Worm (Caenorhabditis elegans): ENCODE results near the gene tig-2.

DNA sequence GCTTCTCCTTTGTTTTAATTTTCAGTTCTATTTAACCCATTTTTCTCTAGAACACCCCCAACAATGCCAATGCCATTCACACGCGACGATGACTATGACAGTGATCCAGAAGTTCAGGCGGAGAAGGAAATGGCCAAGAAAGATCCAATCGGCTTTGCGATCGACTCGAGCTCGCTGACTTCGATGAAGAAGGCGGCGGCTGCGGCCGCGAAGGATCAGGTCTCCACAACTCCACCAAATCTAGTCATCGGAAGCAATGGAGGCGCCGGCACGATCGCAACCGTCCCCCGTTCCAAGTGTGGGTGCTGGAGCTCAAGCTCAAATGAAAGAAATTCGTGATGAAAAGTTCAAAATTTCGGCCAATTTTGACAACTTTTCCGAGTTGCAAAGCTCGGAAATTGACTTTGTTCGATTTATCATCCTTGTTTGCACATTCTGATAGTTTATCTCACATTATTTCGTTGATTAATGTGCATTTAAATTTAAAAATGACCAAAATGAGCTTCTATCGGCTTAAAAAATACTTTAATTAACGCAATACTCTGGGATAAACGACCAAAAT, 41.9 kb downstream of the tig-2 start, which contains the start of gene K03B4.2:
- TF ChIP-seq flt-1 (GFP tag; IDR thresholded peaks at IDR 0.05) (no peak), ztf-29 (GFP tag; IDR thresholded peaks at IDR 0.05) (no peak), T22C8.4 (GFP tag; IDR thresholded peaks at IDR 0.05) (no peak), cog-1 (tag; optimal IDR thresholded peaks at IDR 0.05) (no peak), ztf-23 (GFP tag; IDR thresholded peaks at IDR 0.05) (no peak)

All from whole organism, midembryonic.